Worm (Caenorhabditis elegans) whole organism, L3 larva: ENCODE measurements around the gene rnp-7.

ENCODE experiments used
- R02D3.7 ChIP-seq: fragments of 150-350 bp; optimal IDR thresholded peaks from 2 replicates; lab custom pipeline; 2014; ENCODE audit warnings: missing biosample characterization, missing genetic modification characterization
- ZK546.5 ChIP-seq: sonication (generic microtip); optimal IDR thresholded peaks from 2 replicates; lab custom pipeline; 2017; ENCODE audit warnings: missing biosample characterization, missing genetic modification characterization
- aly-2 ChIP-seq: fragments of 150-350 bp; optimal IDR thresholded peaks from 2 replicates; lab custom pipeline; 2014; ENCODE audit warnings: missing biosample characterization, missing genetic modification characterization
- ama-1 ChIP-seq: fragments of 150-350 bp; optimal IDR thresholded peaks from 2 replicates; lab custom pipeline; 2018
- ceh-16 ChIP-seq: sonication (generic microtip); optimal IDR thresholded peaks from 2 replicates; lab custom pipeline; 2017; ENCODE audit warnings: missing biosample characterization, missing genetic modification characterization
- ceh-28 ChIP-seq: fragments of 150-350 bp; optimal IDR thresholded peaks from 2 replicates; lab custom pipeline; 2014; ENCODE audit warnings: missing biosample characterization, missing genetic modification reagents, missing genetic modification characterization
- ceh-82 ChIP-seq: fragments of 150-350 bp; optimal IDR thresholded peaks from 2 replicates; lab custom pipeline; 2014; ENCODE audit warnings: missing biosample characterization, missing genetic modification characterization
- ceh-9 ChIP-seq: sonication (generic microtip); optimal IDR thresholded peaks from 2 replicates; lab custom pipeline; 2018; ENCODE audit warnings: missing biosample characterization, missing genetic modification characterization
- daf-12 ChIP-seq: fragments of 150-350 bp; optimal IDR thresholded peaks from 2 replicates; lab custom pipeline; 2014; ENCODE audit warnings: missing biosample characterization, missing genetic modification reagents, missing genetic modification characterization
- egl-27 ChIP-seq: sonication (generic microtip); optimal IDR thresholded peaks from 4 replicates; lab custom pipeline; 2017; ENCODE audit warnings: missing biosample characterization, missing genetic modification reagents, missing genetic modification characterization
- egl-5 ChIP-seq: fragments of 150-350 bp; optimal IDR thresholded peaks from 2 replicates; lab custom pipeline; 2017; ENCODE audit warnings: missing biosample characterization, missing genetic modification reagents, missing genetic modification characterization, inconsistent platforms
- elt-1 ChIP-seq: fragments of 150-350 bp; optimal IDR thresholded peaks from 2 replicates; lab custom pipeline; 2014; ENCODE audit warnings: missing biosample characterization, missing genetic modification characterization
- elt-2 ChIP-seq: sonication (generic microtip); optimal IDR thresholded peaks from 2 replicates; lab custom pipeline; 2016; ENCODE audit warnings: missing genetic modification reagents, mild to moderate bottlenecking, missing genetic modification characterization, missing compliant biosample characterization
- elt-3 ChIP-seq, 3 experiments: fragments of 150-350 bp in 1 of 3; sonication (generic microtip) in 2 of 3; optimal IDR thresholded peaks; 2 replicates in 2 of 3; 4 replicates in 1 of 3; lab custom pipeline; 2014 to 2017; ENCODE audit warnings: missing biosample characterization in 3 of 3, missing genetic modification characterization in 3 of 3
- eor-1 ChIP-seq, 2 experiments: fragments of 150-350 bp; optimal IDR thresholded peaks; 2 replicates each; lab custom pipeline; 2014 to 2018; ENCODE audit warnings: missing biosample characterization in 2 of 2, missing genetic modification characterization in 2 of 2
- fkh-10 ChIP-seq: sonication (generic microtip); optimal IDR thresholded peaks from 2 replicates; lab custom pipeline; 2017; ENCODE audit warnings: missing biosample characterization, missing genetic modification reagents, missing genetic modification characterization
- fos-1 ChIP-seq: fragments of 150-350 bp; optimal IDR thresholded peaks from 2 replicates; lab custom pipeline; 2014; ENCODE audit warnings: missing biosample characterization, missing genetic modification characterization
- hmg-11 ChIP-seq: sonication (generic microtip); optimal IDR thresholded peaks from 2 replicates; lab custom pipeline; 2016; ENCODE audit warnings: missing genetic modification characterization, missing compliant biosample characterization
- jun-1 ChIP-seq: fragments of 150-350 bp; optimal IDR thresholded peaks from 2 replicates; lab custom pipeline; 2014; ENCODE audit warnings: missing biosample characterization, missing genetic modification reagents, missing genetic modification characterization
- lin-15B ChIP-seq: fragments of 150-350 bp; optimal IDR thresholded peaks from 2 replicates; lab custom pipeline; 2014; ENCODE audit warnings: missing biosample characterization, missing genetic modification characterization
- lin-39 ChIP-seq: fragments of 150-350 bp; optimal IDR thresholded peaks from 2 replicates; lab custom pipeline; 2018; ENCODE audit warnings: missing biosample characterization, missing genetic modification reagents, missing genetic modification characterization
- lsy-12 ChIP-seq: sonication (generic microtip); optimal IDR thresholded peaks from 2 replicates; lab custom pipeline; 2016; ENCODE audit warnings: mild to moderate bottlenecking, missing genetic modification characterization, missing compliant biosample characterization
- mdl-1 ChIP-seq: fragments of 150-350 bp; optimal IDR thresholded peaks from 2 replicates; lab custom pipeline; 2014; ENCODE audit warnings: missing biosample characterization, missing genetic modification characterization
- nfya-1 ChIP-seq: sonication (generic microtip); optimal IDR thresholded peaks from 2 replicates; lab custom pipeline; 2017; ENCODE audit warnings: missing genetic modification characterization, mild to moderate bottlenecking, missing compliant biosample characterization, antibody characterized with exemption, moderate library complexity; ENCODE audit not compliant: insufficient read depth
- nhr-11 ChIP-seq: fragments of 150-350 bp; optimal IDR thresholded peaks from 2 replicates; lab custom pipeline; 2014; ENCODE audit warnings: missing biosample characterization, missing genetic modification characterization
- nhr-23 ChIP-seq: fragments of 150-350 bp; optimal IDR thresholded peaks from 2 replicates; lab custom pipeline; 2014; ENCODE audit warnings: missing biosample characterization, missing genetic modification reagents, missing genetic modification characterization
- nhr-237 ChIP-seq: fragments of 150-350 bp; optimal IDR thresholded peaks from 2 replicates; lab custom pipeline; 2014; ENCODE audit warnings: missing biosample characterization, missing genetic modification characterization
- nhr-25 ChIP-seq: sonication (generic microtip); optimal IDR thresholded peaks from 2 replicates; lab custom pipeline; 2017; ENCODE audit warnings: missing biosample characterization, missing genetic modification characterization
- nhr-43 ChIP-seq: sonication (generic microtip); optimal IDR thresholded peaks from 2 replicates; lab custom pipeline; 2016; ENCODE audit warnings: mild to moderate bottlenecking, missing genetic modification characterization, missing compliant biosample characterization; ENCODE audit not compliant: poor library complexity, severe bottlenecking
- nhr-67 ChIP-seq: fragments of 150-350 bp; optimal IDR thresholded peaks from 2 replicates; lab custom pipeline; 2014; ENCODE audit warnings: missing biosample characterization, missing genetic modification characterization
- nhr-76 ChIP-seq: fragments of 150-350 bp; sonication (generic microtip); optimal IDR thresholded peaks from 5 replicates; lab custom pipeline; 2014; ENCODE audit warnings: missing biosample characterization, missing genetic modification characterization
- nhr-77 ChIP-seq: fragments of 150-350 bp; optimal IDR thresholded peaks from 2 replicates; lab custom pipeline; 2014; ENCODE audit warnings: missing biosample characterization, missing genetic modification characterization
- pha-4 ChIP-seq: fragments of 150-350 bp; optimal IDR thresholded peaks from 2 replicates; lab custom pipeline; 2014; ENCODE audit warnings: missing biosample characterization, missing genetic modification reagents, missing genetic modification characterization
- pqm-1 ChIP-seq: fragments of 150-350 bp; optimal IDR thresholded peaks from 2 replicates; lab custom pipeline; 2017; ENCODE audit warnings: missing biosample characterization, missing genetic modification characterization, inconsistent platforms
- skn-1 ChIP-seq: fragments of 150-350 bp; optimal IDR thresholded peaks from 2 replicates; lab custom pipeline; 2014; ENCODE audit warnings: missing biosample characterization, missing genetic modification characterization
- snpc-4 ChIP-seq: fragments of 150-350 bp; optimal IDR thresholded peaks from 2 replicates; lab custom pipeline; 2014; ENCODE audit warnings: missing biosample characterization, missing genetic modification characterization
- tbx-2 ChIP-seq: sonication (generic microtip); optimal IDR thresholded peaks from 2 replicates; lab custom pipeline; 2016; ENCODE audit warnings: mild to moderate bottlenecking, missing genetic modification characterization, missing compliant biosample characterization
- unc-39 ChIP-seq: sonication (generic microtip); optimal IDR thresholded peaks from 4 replicates; lab custom pipeline; 2017; ENCODE audit warnings: missing biosample characterization, missing genetic modification characterization
- unc-62 ChIP-seq: fragments of 150-350 bp; sonication (generic microtip); optimal IDR thresholded peaks from 4 replicates; lab custom pipeline; 2014; ENCODE audit warnings: missing biosample characterization, missing genetic modification reagents, missing genetic modification characterization
- ztf-11 ChIP-seq: fragments of 150-350 bp; optimal IDR thresholded peaks from 2 replicates; lab custom pipeline; 2014; ENCODE audit warnings: missing biosample characterization, missing genetic modification characterization

rnp-7 gene

ce11 chrIII:7165276-7165675 is 4.3 kb upstream of the rnp-7 start:
- TF ChIP-seq nfya-1 (no peak), aly-2 (tag; lab: Kevin White, UChicago) (no peak), ceh-16 (tag; lab: Kevin White, UChicago) (no peak), elt-2 (no peak), mdl-1 (tag; lab: Kevin White, UChicago) (no peak), R02D3.7 (tag; lab: Kevin White, UChicago) (no peak), elt-3 (tag; optimal IDR thresholded peaks at IDR 0.05; lab: Kevin White, UChicago) (no peak), nhr-237 (tag; lab: Kevin White, UChicago) (no peak), daf-12 (tag; lab: Kevin White, UChicago) (no peak), snpc-4 (no peak), ceh-82 (no peak)

DNA sequence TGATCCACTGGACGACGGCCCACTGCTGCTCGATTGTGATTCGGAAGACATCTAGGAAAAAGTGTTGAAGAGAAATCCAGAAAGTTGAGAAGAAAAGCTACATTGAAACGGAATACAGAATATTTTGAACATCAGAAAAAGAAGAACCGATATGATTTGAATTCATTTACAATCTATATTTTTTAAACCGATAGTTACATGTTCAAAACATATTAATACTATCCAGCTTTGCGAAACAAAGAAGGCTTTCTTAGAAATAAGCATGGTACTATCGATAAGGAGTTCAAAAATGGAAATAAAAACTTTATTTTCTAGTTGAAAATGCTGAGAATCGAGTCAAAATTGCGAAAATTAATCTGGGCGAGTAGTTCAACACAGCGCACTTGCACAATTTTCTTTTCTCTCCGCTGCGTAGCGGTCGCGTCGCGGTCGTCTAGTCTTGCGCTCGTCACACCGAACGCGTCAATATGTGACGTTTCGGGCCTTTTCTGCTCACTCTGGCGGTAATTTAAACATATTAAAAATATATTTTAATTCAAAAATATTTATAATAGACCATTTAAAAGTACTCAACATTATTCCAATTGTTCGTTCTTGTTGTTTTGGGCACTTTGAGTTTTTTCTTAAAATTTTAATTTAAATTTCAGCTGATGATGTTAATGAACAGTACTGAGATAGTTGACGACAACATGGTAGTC is 1.3 kb upstream of the rnp-7 start, which contains the start of the genes syf-2 and K04G7.1:
Gene syf-2, minus strand, starts transcription at position 51 of the 698 bp plus-strand sequence.
Gene K04G7.1, plus strand, starts transcription at position 648 of the 698 bp plus-strand sequence.
- TF ChIP-seq fos-1 (tag; lab: Kevin White, UChicago) (no peak), unc-39 (no peak), eor-1 (tag; optimal IDR thresholded peaks at IDR 0.05; lab: Kevin White, UChicago) (no peak), nhr-77 (tag; lab: Kevin White, UChicago) (no peak), nhr-11 (no peak), lin-15B (peak; percentile 99), nhr-76 (no peak), ama-1 (lab: Kevin White, UChicago) (peak; percentile 43), daf-12 (tag; lab: Kevin White, UChicago) (no peak), fkh-10 (GFP tag; lab: Kevin White, UChicago) (peak; percentile 85), mdl-1 (tag; lab: Kevin White, UChicago) (no peak), pqm-1 (tag; lab: Kevin White, UChicago) (peak; percentile 29), nhr-67 (tag; lab: Kevin White, UChicago) (no peak), elt-3 (tag; optimal IDR thresholded peaks at IDR 0.05; lab: Kevin White, UChicago) (peak in 1 of 3 experiments; percentile 14), elt-2 (peak; percentile 74), jun-1 (tag; lab: Kevin White, UChicago) (peak; percentile 83), pha-4 (tag; lab: Kevin White, UChicago) (peak; percentile 95), ceh-82 (peak; percentile 47), elt-1 (tag; lab: Kevin White, UChicago) (peak; percentile 59), snpc-4 (peak; percentile 90), lsy-12 (peak; percentile 78), ceh-28 (tag; lab: Kevin White, UChicago) (peak; percentile 72), ztf-11 (no peak), skn-1 (tag; lab: Kevin White, UChicago) (peak; percentile 79), lin-39 (tag; lab: Kevin White, UChicago) (peak; percentile 91), hmg-11 (tag; lab: Kevin White, UChicago) (peak; percentile 65), nhr-25 (peak; percentile 76), ZK546.5 (tag; lab: Kevin White, UChicago) (peak; percentile 20), egl-27 (tag; lab: Kevin White, UChicago) (peak; percentile 92), ceh-9 (no peak), tbx-2 (peak; percentile 61), nfya-1 (peak; percentile 94), R02D3.7 (tag; lab: Kevin White, UChicago) (peak; percentile 76), egl-5 (tag; lab: Kevin White, UChicago) (peak; percentile 57), nhr-23 (peak; percentile 94), nhr-43 (tag; lab: Kevin White, UChicago) (peak; percentile 62), unc-62 (GFP tag; lab: Kevin White, UChicago) (peak; percentile 53)

DNA sequence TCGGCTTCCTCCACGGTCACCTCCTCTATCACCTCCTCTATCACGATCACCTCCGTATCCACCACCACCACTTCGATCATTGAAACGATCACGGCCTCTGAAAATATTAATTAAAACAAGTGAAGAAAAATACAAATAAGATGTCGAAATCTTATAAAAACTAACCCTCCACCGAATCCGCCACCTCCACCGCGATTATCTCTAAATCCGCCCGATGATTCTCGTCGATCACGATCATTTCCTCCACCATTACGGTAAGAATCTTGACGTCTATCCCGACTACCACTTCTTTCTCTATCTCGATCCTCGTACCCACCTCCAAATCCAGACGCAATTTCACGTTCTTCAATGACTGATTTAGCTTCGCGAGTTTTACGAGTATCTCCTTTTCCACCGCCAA is 1.7 kb downstream of the rnp-7 start:
- TF ChIP-seq ceh-9: no peak
- TF ChIP-seq ZK546.5 (tag; lab: Kevin White, UChicago): no peak
- TF ChIP-seq egl-27 (tag; lab: Kevin White, UChicago): no peak
- no peak for TF ChIP-seq nfya-1
- TF ChIP-seq nhr-77 (tag; lab: Kevin White, UChicago): no peak
- TF ChIP-seq mdl-1 (tag; lab: Kevin White, UChicago): no peak
- TF ChIP-seq, all 47 proteins: peak for 0
